Fruit fly (Drosophila melanogaster): Measurements from ENCODE around the gene dia.

- TF ChIP-seq Dll (optimal IDR thresholded peaks at IDR 0.05) (no peak), usp (GFP tag; optimal IDR thresholded peaks at IDR 0.05) (no peak)
These were observed 26.0 kb downstream of the dia start for dm6 chr2L:20783908-20784307.

Measured in whole organism.